Worm (Caenorhabditis elegans) whole organism, mixed stage, embryonic: ENCODE results near the gene K11H12.7.

Experiments
- blmp-1 ChIP-seq: fragments of 150-350 bp; optimal IDR thresholded peaks from 2 replicates; lab custom pipeline; 2014; ENCODE audit warnings: missing biosample characterization, missing genetic modification characterization
- elt-1 ChIP-seq: sonication (generic microtip); optimal IDR thresholded peaks from 2 replicates; lab custom pipeline; 2017; ENCODE audit warnings: missing genetic modification characterization, mild to moderate bottlenecking, missing compliant biosample characterization, antibody characterized with exemption, moderate library complexity, borderline replicate concordance; ENCODE audit not compliant: insufficient read depth
- elt-3 ChIP-seq: fragments of 150-350 bp; optimal IDR thresholded peaks from 2 replicates; lab custom pipeline; 2014; ENCODE audit warnings: missing biosample characterization, missing genetic modification characterization
- flh-1 ChIP-seq: fragments of 200-800 bp; sonication (Bioruptor generic); optimal IDR thresholded peaks from 2 replicates; lab custom pipeline; 2018; ENCODE audit warnings: mild to moderate bottlenecking, missing genetic modification characterization, moderate library complexity, missing compliant biosample characterization
- nhr-28 ChIP-seq: fragments of 150-350 bp; optimal IDR thresholded peaks from 2 replicates; lab custom pipeline; 2014; ENCODE audit warnings: missing biosample characterization, missing genetic modification characterization
- nhr-76 ChIP-seq: sonication (generic microtip); optimal IDR thresholded peaks from 2 replicates; lab custom pipeline; 2017; ENCODE audit warnings: missing biosample characterization, missing genetic modification characterization
- pha-4 ChIP-seq: fragments of 150-350 bp; optimal IDR thresholded peaks from 2 replicates; lab custom pipeline; 2018; ENCODE audit warnings: missing biosample characterization, missing genetic modification reagents, missing genetic modification characterization
- sem-2 ChIP-seq: fragments of 200-800 bp; sonication (Bioruptor generic); optimal IDR thresholded peaks from 2 replicates; lab custom pipeline; 2018; ENCODE audit warnings: mild to moderate bottlenecking, missing genetic modification characterization, missing compliant biosample characterization
- snpc-4 ChIP-seq: fragments of 150-350 bp; optimal IDR thresholded peaks from 2 replicates; lab custom pipeline; 2014; ENCODE audit warnings: missing biosample characterization, missing genetic modification characterization
- ztf-11 ChIP-seq: fragments of 150-350 bp; optimal IDR thresholded peaks from 2 replicates; lab custom pipeline; 2014; ENCODE audit warnings: missing biosample characterization, missing genetic modification characterization

ce11 chrIV:620324-620723, 45.0 kb upstream of the K11H12.7 start:
- TF ChIP-seq elt-1 (tag; lab: Kevin White, UChicago) = no peak
- no peak for TF ChIP-seq blmp-1 (tag; lab: Kevin White, UChicago)
- peak; percentile 26 for TF ChIP-seq pha-4 (tag; lab: Kevin White, UChicago)
- peak; percentile 20 for TF ChIP-seq nhr-28 (tag; lab: Kevin White, UChicago)
- TF ChIP-seq snpc-4 = no peak
- TF ChIP-seq sem-2 (GFP tag; lab: Kevin White, UChicago) = peak; percentile 61
- no peak for TF ChIP-seq nhr-76 (tag; lab: Kevin White, UChicago)
- TF ChIP-seq elt-3 (tag; lab: Kevin White, UChicago) = no peak
- peak; percentile 70 for TF ChIP-seq flh-1 (GFP tag; lab: Kevin White, UChicago)
- peak; percentile 21 for TF ChIP-seq ztf-11 (tag; lab: Kevin White, UChicago)
